Worm (Caenorhabditis elegans) whole organism, L1 larva: ENCODE measurements around the gene Y37H2A.18.

Experiments used
- efl-1 ChIP-seq, 4 experiments: fragments of 150-350 bp; optimal IDR thresholded peaks in 3 of 4; peaks in 1 of 4; 1 replicate in 1 of 4; 2 replicates in 3 of 4; lab custom pipeline; 2014; ENCODE audit warnings: missing biosample characterization in 2 of 4, missing genetic modification characterization in 2 of 4, missing genetic modification reagents in 2 of 4
- hlh-17 ChIP-seq: fragments of 200-800 bp; sonication (Bioruptor generic); optimal IDR thresholded peaks from 2 replicates; lab custom pipeline; 2018; ENCODE audit warnings: missing genetic modification characterization, mild to moderate bottlenecking, missing compliant biosample characterization, moderate library complexity, borderline replicate concordance
- lir-3 ChIP-seq: sonication (generic microtip); optimal IDR thresholded peaks from 2 replicates; lab custom pipeline; 2016; ENCODE audit warnings: mild to moderate bottlenecking, missing genetic modification characterization, moderate library complexity, missing compliant biosample characterization; ENCODE audit not compliant: poor library complexity
- mdl-1 ChIP-seq, 2 experiments: fragments of 150-350 bp; optimal IDR thresholded peaks; 2 replicates each; lab custom pipeline; 2014 to 2017; ENCODE audit warnings: missing biosample characterization in 2 of 2, missing genetic modification characterization in 2 of 2, inconsistent platforms in 1 of 2
- skn-1 ChIP-seq: fragments of 150-350 bp; optimal IDR thresholded peaks from 2 replicates; lab custom pipeline; 2014; ENCODE audit warnings: missing biosample characterization, missing genetic modification characterization
- unc-62 ChIP-seq: fragments of 150-350 bp; optimal IDR thresholded peaks from 2 replicates; lab custom pipeline; 2014; ENCODE audit warnings: missing biosample characterization, missing genetic modification reagents, missing genetic modification characterization

DNA sequence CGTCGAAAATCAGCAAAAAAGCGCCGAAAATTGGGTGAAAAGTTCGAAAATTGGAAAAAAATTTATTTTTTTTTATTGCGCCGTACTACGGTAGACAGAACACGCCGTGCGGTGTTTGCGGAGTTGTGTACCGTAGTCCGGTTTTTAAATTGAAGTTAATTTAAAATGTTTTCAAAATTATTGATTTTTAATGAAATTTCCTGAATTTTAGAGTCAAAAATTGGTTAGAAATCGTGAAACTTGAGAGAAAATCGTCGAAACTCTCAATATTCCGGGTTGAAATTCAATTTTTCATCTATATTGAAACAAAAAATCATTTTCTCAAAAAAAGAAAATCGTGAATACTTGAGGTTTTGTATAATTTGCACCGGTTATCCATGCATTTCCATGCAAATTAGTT lies 51.2 kb downstream of the Y37H2A.18 start, which contains the start of gene nova-1:
- TF ChIP-seq unc-62 (GFP tag; lab: Kevin White, UChicago) (no peak), skn-1 (tag; lab: Kevin White, UChicago) (no peak), mdl-1 (tag; optimal IDR thresholded peaks at IDR 0.05; lab: Kevin White, UChicago) (no peak), lir-3 (tag; lab: Kevin White, UChicago) (no peak), hlh-17 (GFP tag; lab: Kevin White, UChicago) (no peak), efl-1 (optimal IDR thresholded peaks at IDR 0.05; lab: Kevin White, UChicago) (no peak), efl-1 (GFP tag; optimal IDR thresholded peaks at IDR 0.05 in 1 of 2; lab: Kevin White, UChicago) (no peak)
